Worm (Caenorhabditis elegans) whole organism, midembryonic: ENCODE data around the gene C36C5.15.

Experiments used
- flt-1 ChIP-seq: fragments of 200-800 bp; sonication (Bioruptor generic); IDR thresholded peaks from 2 replicates; pipeline ENCODE4 v1.3.6; 2022; ENCODE audit warnings: missing genetic modification characterization, missing compliant biosample characterization
- klf-2 ChIP-seq: fragments of 200-800 bp; sonication (Bioruptor generic); conservative IDR thresholded peaks from 2 replicates; pipeline ENCODE4 v1.3.6; 2022; ENCODE audit warnings: missing genetic modification reagents, missing genetic modification characterization, missing compliant biosample characterization
- tab-1 ChIP-seq: fragments of 200-800 bp; sonication (Bioruptor generic); IDR thresholded peaks from 2 replicates; pipeline ENCODE4 v1.3.6; 2022; ENCODE audit warnings: missing genetic modification characterization, missing compliant biosample characterization
- ztf-29 ChIP-seq: fragments of 200-800 bp; sonication (Bioruptor generic); IDR thresholded peaks from 2 replicates; pipeline ENCODE4 v1.3.6; 2022; ENCODE audit warnings: missing genetic modification reagents, missing genetic modification characterization, missing compliant biosample characterization

ce11 chrV:3132116-3132515 lies 36.4 kb downstream of the C36C5.15 start:
- TF ChIP-seq tab-1 (no peak), klf-2 (GFP tag; lab: Robert Waterston, UW) (no peak), ztf-29 (no peak), flt-1 (peak; percentile 48; the same call in 1 of the 2 replicates)
